Fruit fly (Drosophila melanogaster): Measurements from ENCODE around the gene Mcm6.

Gene Mcm6

DNA sequence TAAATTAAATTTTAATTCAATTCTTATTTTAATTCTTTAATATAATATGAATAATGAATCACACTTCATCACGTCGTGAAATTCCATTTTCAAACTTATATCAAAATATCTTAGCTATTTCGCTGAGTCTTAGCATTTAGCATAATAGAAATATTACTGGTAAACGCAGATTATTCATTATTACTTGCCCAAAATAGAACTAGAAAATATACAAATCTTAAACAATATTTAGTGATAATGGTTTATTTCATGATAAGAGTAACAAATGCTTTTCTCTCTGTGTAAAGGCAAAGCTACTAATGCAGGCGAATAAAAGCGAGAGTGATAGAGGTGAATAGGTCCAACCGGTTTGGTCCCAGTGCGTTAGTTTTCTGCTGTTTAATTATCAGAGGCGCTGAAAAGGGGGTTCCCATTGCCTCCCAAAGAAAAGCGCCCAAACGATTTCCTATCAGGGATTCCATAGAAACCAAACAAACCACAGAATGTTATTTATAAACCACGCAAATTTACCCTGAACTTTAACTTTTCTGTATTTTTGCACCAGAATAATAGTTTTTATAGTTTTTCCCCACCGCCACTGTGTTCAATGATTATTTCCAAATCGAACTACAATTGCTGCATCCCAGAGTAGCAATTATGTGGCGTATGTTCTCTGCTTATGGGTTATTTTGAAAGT lies 11.2 kb upstream of the Mcm6 start (continued):
- TF ChIP-seq dan (GFP tag; IDR thresholded peaks at IDR 0.05) (no peak), Optix (GFP tag; IDR thresholded peaks at IDR 0.05) (peak; percentile 68; the same call in 2 of the 3 replicates), dysf (GFP tag; IDR thresholded peaks at IDR 0.05) (peak; percentile 70), kah (GFP tag; optimal IDR thresholded peaks at IDR 0.05) (no peak), amos (GFP tag; IDR thresholded peaks at IDR 0.05; ENCODE audit: partially characterized antibody) (no peak), bab2 (GFP tag; optimal IDR thresholded peaks at IDR 0.05) (peak; percentile 0), CG13424 (tag; optimal IDR thresholded peaks at IDR 0.05) (peak; percentile 41), ftz-f1 (GFP tag; optimal IDR thresholded peaks at IDR 0.05) (no peak), aop (GFP tag; IDR thresholded peaks at IDR 0.05) (no peak), CG2875 (GFP tag; optimal IDR thresholded peaks at IDR 0.05) (no peak), Eip74EF (GFP tag; optimal IDR thresholded peaks at IDR 0.05) (peak in 1 of 2 experiments; percentile 25), br (optimal IDR thresholded peaks at IDR 0.05) (no peak), CG18764 (GFP tag; optimal IDR thresholded peaks at IDR 0.05) (no peak), CG4424 (GFP tag; optimal IDR thresholded peaks at IDR 0.05) (no peak), al (GFP tag; IDR thresholded peaks at IDR 0.05) (peak; percentile 49; the same call in 1 of the 2 replicates), CG14441 (GFP tag; IDR thresholded peaks at IDR 0.05) (peak; percentile 93), CG6689 (GFP tag; IDR thresholded peaks at IDR 0.05) (peak; percentile 53; the same call in 1 of the 2 replicates), Abd-B (GFP tag; optimal IDR thresholded peaks at IDR 0.05) (peak; percentile 18), CG34422 (GFP tag; IDR thresholded peaks at IDR 0.05) (0 out of 3 replicates have a peak, but pooled peaks have one; percentile 52), CG1024 (GFP tag; IDR thresholded peaks at IDR 0.05) (no peak), nmo (GFP tag; optimal IDR thresholded peaks at IDR 0.05) (peak; percentile 19), chm (GFP tag; IDR thresholded peaks at IDR 0.05) (no peak), Dip2 (GFP tag; IDR thresholded peaks at IDR 0.05) (no peak), Doc2 (GFP tag; IDR thresholded peaks at IDR 0.05) (no peak), dpn (GFP tag; optimal IDR thresholded peaks at IDR 0.05) (peak; percentile 30 to 58), zfh1 (GFP tag; IDR thresholded peaks at IDR 0.05) (no peak), unc-4 (GFP tag; IDR thresholded peaks at IDR 0.05; ENCODE audit: partially characterized antibody) (no peak), CG2712 (tag; optimal IDR thresholded peaks at IDR 0.05) (peak; percentile 18), CG14965 (GFP tag; optimal IDR thresholded peaks at IDR 0.05; ENCODE audit: borderline replicate concordance) (no peak), CG34224 (GFP tag; IDR thresholded peaks at IDR 0.05; ENCODE audit: partially characterized antibody) (no peak), Trl (optimal IDR thresholded peaks at IDR 0.05) (no peak), Trl (GFP tag; optimal IDR thresholded peaks at IDR 0.05) (no peak), Scr (GFP tag; IDR thresholded peaks at IDR 0.05; ENCODE audit: partially characterized antibody) (no peak), CG33213 (GFP tag; optimal IDR thresholded peaks at IDR 0.05) (no peak), hkb (optimal IDR thresholded peaks at IDR 0.05) (no peak), hkb (GFP tag; IDR thresholded peaks at IDR 0.05) (peak; percentile 52), CG7372 (GFP tag; IDR thresholded peaks at IDR 0.05) (0 out of 2 replicates have a peak, but pooled peaks have one; percentile 27), Elba2 (GFP tag; optimal IDR thresholded peaks at IDR 0.05) (no peak), CG3281 (GFP tag; optimal IDR thresholded peaks at IDR 0.05) (peak; percentile 19), CG9817 (tag; optimal IDR thresholded peaks at IDR 0.05) (peak; percentile 19), CG10267 (tag; optimal IDR thresholded peaks at IDR 0.05) (peak; percentile 2), pho (GFP tag; optimal IDR thresholded peaks at IDR 0.05) (peak; percentile 48), unpg (GFP tag; optimal IDR thresholded peaks at IDR 0.05) (peak; percentile 20), tup (GFP tag; optimal IDR thresholded peaks at IDR 0.05) (no peak), Dbx (GFP tag; IDR thresholded peaks at IDR 0.05) (0 out of 3 replicates have a peak, but pooled peaks have one; percentile 34), Gug (GFP tag; IDR thresholded peaks at IDR 0.05) (peak; percentile 47; the same call in 1 of the 4 replicates), CG3995 (GFP tag; optimal IDR thresholded peaks at IDR 0.05) (no peak), dm (GFP tag; optimal IDR thresholded peaks at IDR 0.05) (peak; percentile 18), NK7.1 (GFP tag; optimal IDR thresholded peaks at IDR 0.05) (peak; percentile 8), CG10209 (GFP tag; optimal IDR thresholded peaks at IDR 0.05) (peak; percentile 18), toy (GFP tag; IDR thresholded peaks at IDR 0.05) (no peak)
